Worm (Caenorhabditis elegans) whole organism, L1 larva: ENCODE data around the gene asp-18.

ENCODE experiments used
- aha-1 ChIP-seq: fragments of 150-350 bp; optimal IDR thresholded peaks from 2 replicates; lab custom pipeline; 2014; ENCODE audit warnings: missing biosample characterization, missing genetic modification characterization
- ceh-82 ChIP-seq, 3 experiments: fragments of 150-350 bp in 1 of 3; sonication (generic microtip) in 2 of 3; optimal IDR thresholded peaks; 2 replicates each; lab custom pipeline; 2014 to 2017; ENCODE audit warnings: missing biosample characterization in 3 of 3, missing genetic modification characterization in 3 of 3
- ces-1 ChIP-seq: fragments of 150-350 bp; optimal IDR thresholded peaks from 2 replicates; lab custom pipeline; 2014; ENCODE audit warnings: missing biosample characterization, missing genetic modification reagents, missing genetic modification characterization
- egl-27 ChIP-seq, 2 experiments: fragments of 150-350 bp in 1 of 2; sonication (generic microtip); optimal IDR thresholded peaks; 3 replicates each; lab custom pipeline; 2017 to 2018; ENCODE audit warnings: missing biosample characterization in 2 of 2, missing genetic modification characterization in 2 of 2, missing genetic modification reagents in 2 of 2
- hlh-4 ChIP-seq: sonication (generic microtip); optimal IDR thresholded peaks from 2 replicates; lab custom pipeline; 2016; ENCODE audit warnings: mild to moderate bottlenecking, missing genetic modification characterization, missing compliant biosample characterization
- isw-1 ChIP-seq: fragments of 200-800 bp; sonication (Bioruptor generic); IDR thresholded peaks from 2 replicates; pipeline ENCODE4 v1.3.6; 2022; ENCODE audit warnings: missing genetic modification characterization, missing compliant biosample characterization
- lin-15B ChIP-seq: fragments of 150-350 bp; sonication (generic microtip); optimal IDR thresholded peaks from 3 replicates; lab custom pipeline; 2014; ENCODE audit warnings: missing biosample characterization, missing genetic modification characterization
- nhr-11 ChIP-seq: fragments of 150-350 bp; optimal IDR thresholded peaks from 2 replicates; lab custom pipeline; 2014; ENCODE audit warnings: missing biosample characterization, missing genetic modification characterization
- nhr-76 ChIP-seq: sonication (generic microtip); optimal IDR thresholded peaks from 2 replicates; lab custom pipeline; 2017; ENCODE audit warnings: missing biosample characterization, missing genetic modification characterization
- unc-62 ChIP-seq: fragments of 150-350 bp; optimal IDR thresholded peaks from 2 replicates; lab custom pipeline; 2014; ENCODE audit warnings: missing biosample characterization, missing genetic modification reagents, missing genetic modification characterization

DNA sequence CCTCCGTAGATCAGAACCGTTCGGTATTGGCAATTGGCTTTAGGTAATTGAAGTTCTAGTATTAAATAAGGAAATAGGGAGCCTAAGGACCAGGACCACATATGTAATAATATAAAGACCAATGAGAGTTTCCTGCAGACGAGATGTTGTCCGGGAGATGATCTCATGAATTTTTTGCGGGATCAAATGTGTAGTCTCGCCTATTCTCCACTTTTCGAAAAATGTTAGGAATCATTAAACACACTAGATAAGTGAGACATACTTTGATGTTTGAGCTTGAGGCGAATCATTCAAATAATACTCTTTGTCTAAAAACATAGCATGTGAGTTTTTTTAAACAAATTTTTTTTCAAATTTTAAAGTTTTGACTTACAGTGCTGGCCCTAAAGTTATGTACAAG lies 21.6 kb upstream of the asp-18 start, which contains the start of gene F11D11.6:
- TF ChIP-seq lin-15B = no peak
- TF ChIP-seq aha-1 (tag; lab: Kevin White, UChicago) = no peak
- no peak for TF ChIP-seq nhr-76
- no peak for TF ChIP-seq unc-62
- no peak for TF ChIP-seq egl-27 (tag; optimal IDR thresholded peaks at IDR 0.05; lab: Kevin White, UChicago)
- TF ChIP-seq hlh-4 = no peak
- no peak for TF ChIP-seq nhr-11 (tag; lab: Kevin White, UChicago)
- TF ChIP-seq isw-1 (GFP tag; lab: Robert Waterston, UW) = no peak
- no peak for TF ChIP-seq ceh-82 (tag; optimal IDR thresholded peaks at IDR 0.05; lab: Kevin White, UChicago)
- TF ChIP-seq ces-1 = no peak
